Worm (Caenorhabditis elegans): ENCODE data around the gene slc-25A18.2.

DNA sequence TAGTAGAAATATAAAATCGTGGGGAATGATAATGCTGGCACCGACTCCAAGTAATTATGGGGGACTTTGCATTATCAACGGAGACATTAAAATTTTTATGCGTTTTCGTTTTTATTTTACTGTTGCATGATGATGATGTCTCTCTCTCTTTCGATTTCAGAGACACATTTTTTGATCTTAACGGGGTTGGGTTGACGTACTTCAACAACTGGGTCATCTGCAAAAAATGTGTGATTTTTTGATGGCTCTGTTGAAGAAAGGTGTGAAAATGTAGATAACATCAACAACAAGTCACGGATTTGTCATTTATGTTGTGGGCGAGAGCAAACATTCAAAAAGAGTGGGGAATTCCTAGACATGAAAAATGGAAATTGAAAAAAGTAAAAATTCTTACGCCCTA, 26.5 kb downstream of the slc-25A18.2 start, which contains the start of gene F55G1.15:
- no peak for TF ChIP-seq ceh-34 (tag; optimal IDR thresholded peaks at IDR 0.05)
- no peak for TF ChIP-seq elt-2 (tag; optimal IDR thresholded peaks at IDR 0.05)
- no peak for TF ChIP-seq pha-4 (tag; optimal IDR thresholded peaks at IDR 0.05)
- TF ChIP-seq syd-9 (tag; optimal IDR thresholded peaks at IDR 0.05), result no peak
- no peak for TF ChIP-seq ama-1 (optimal IDR thresholded peaks at IDR 0.05)
- TF ChIP-seq pqm-1 (tag; optimal IDR thresholded peaks at IDR 0.05), result no peak
- no peak for TF ChIP-seq K02D7.2 (tag; optimal IDR thresholded peaks at IDR 0.05)
- no peak for TF ChIP-seq ttx-3 (tag; optimal IDR thresholded peaks at IDR 0.05)
- no peak for TF ChIP-seq dve-1 (tag; optimal IDR thresholded peaks at IDR 0.05)
- no peak for TF ChIP-seq madf-2 (tag; optimal IDR thresholded peaks at IDR 0.05)
- TF ChIP-seq ceh-6 (GFP tag; optimal IDR thresholded peaks at IDR 0.05), result no peak
